Worm (Caenorhabditis elegans) whole organism, midembryonic: Measurements from ENCODE around the gene unc-97.

Source experiments
- T22C8.4 ChIP-seq: fragments of 200-800 bp; sonication (Bioruptor generic); IDR thresholded peaks from 2 replicates; pipeline ENCODE4 v1.3.6; 2022; ENCODE audit warnings: missing genetic modification characterization, missing compliant biosample characterization
- cog-1 ChIP-seq: sonication (generic microtip); optimal IDR thresholded peaks from 2 replicates; lab custom pipeline; 2016; ENCODE audit warnings: missing genetic modification characterization, missing compliant biosample characterization
- flt-1 ChIP-seq: fragments of 200-800 bp; sonication (Bioruptor generic); IDR thresholded peaks from 2 replicates; pipeline ENCODE4 v1.3.6; 2022; ENCODE audit warnings: missing genetic modification characterization, missing compliant biosample characterization
- klf-2 ChIP-seq: fragments of 200-800 bp; sonication (Bioruptor generic); conservative IDR thresholded peaks from 2 replicates; pipeline ENCODE4 v1.3.6; 2022; ENCODE audit warnings: missing genetic modification reagents, missing genetic modification characterization, missing compliant biosample characterization
- med-1 ChIP-seq: sonication (generic microtip); optimal IDR thresholded peaks from 2 replicates; lab custom pipeline; 2017; ENCODE audit warnings: missing genetic modification characterization, mild to moderate bottlenecking, missing compliant biosample characterization, antibody characterized with exemption, missing genetic modification reagents; ENCODE audit not compliant: insufficient read depth
- ref-1 ChIP-seq: fragments of 200-800 bp; sonication (Bioruptor generic); conservative IDR thresholded peaks from 2 replicates; pipeline ENCODE4 v1.3.6; 2022; ENCODE audit warnings: missing genetic modification reagents, missing genetic modification characterization, missing compliant biosample characterization
- tab-1 ChIP-seq: fragments of 200-800 bp; sonication (Bioruptor generic); IDR thresholded peaks from 2 replicates; pipeline ENCODE4 v1.3.6; 2022; ENCODE audit warnings: missing genetic modification characterization, missing compliant biosample characterization
- ztf-23 ChIP-seq: fragments of 200-800 bp; sonication (Bioruptor generic); IDR thresholded peaks from 2 replicates; pipeline ENCODE4 v1.3.6; 2022; ENCODE audit warnings: missing genetic modification reagents, missing genetic modification characterization, missing compliant biosample characterization
- ztf-29 ChIP-seq: fragments of 200-800 bp; sonication (Bioruptor generic); IDR thresholded peaks from 2 replicates; pipeline ENCODE4 v1.3.6; 2022; ENCODE audit warnings: missing genetic modification reagents, missing genetic modification characterization, missing compliant biosample characterization

unc-97 gene

ce11 chrX:5592517-5593183 lies at the start of gene unc-97:
unc-97 (plus strand) TSS chrX:5593133.
- TF ChIP-seq flt-1 (GFP tag; lab: Robert Waterston, UW), result peak; percentile 32; the same call in 1 of the 2 replicates
- no peak for TF ChIP-seq ztf-23 (GFP tag; lab: Robert Waterston, UW)

- TF ChIP-seq cog-1 (no peak), med-1 (GFP tag; lab: Kevin White, UChicago) (no peak), ztf-29 (no peak), ref-1 (GFP tag; lab: Robert Waterston, UW) (no peak), klf-2 (GFP tag; lab: Robert Waterston, UW) (no peak), flt-1 (GFP tag; lab: Robert Waterston, UW) (no peak), tab-1 (GFP tag; lab: Robert Waterston, UW) (no peak), ztf-23 (GFP tag; lab: Robert Waterston, UW) (no peak), T22C8.4 (no peak)
Observed at ce11 chrX:5543651-5544050, 49.3 kb upstream of the unc-97 start, which contains the start of gene C54G7.1. C54G7.1 (plus strand) TSS chrX:5543951.

- TF ChIP-seq med-1 (GFP tag; lab: Kevin White, UChicago), result no peak
- no peak for TF ChIP-seq klf-2 (GFP tag; lab: Robert Waterston, UW)
- no peak for TF ChIP-seq ztf-29
- TF ChIP-seq ztf-23 (GFP tag; lab: Robert Waterston, UW), result no peak
Observed at ce11 chrX:5547828-5548227, 45.1 kb upstream of the unc-97 start.

ce11 chrX:5552652-5553051 lies 40.3 kb upstream of the unc-97 start, which contains the start of gene ifta-1:
ifta-1 (minus strand) TSS chrX:5552752.
- TF ChIP-seq tab-1 (GFP tag; lab: Robert Waterston, UW) (no peak), flt-1 (GFP tag; lab: Robert Waterston, UW) (no peak), med-1 (GFP tag; lab: Kevin White, UChicago) (no peak)

ce11 chrX:5555055-5555629 lies 37.8 kb upstream of the unc-97 start:
- TF ChIP-seq T22C8.4, result no peak
- no peak for TF ChIP-seq ztf-23 (GFP tag; lab: Robert Waterston, UW)
- TF ChIP-seq ref-1 (GFP tag; lab: Robert Waterston, UW), result no peak
- no peak for TF ChIP-seq cog-1
- TF ChIP-seq flt-1 (GFP tag; lab: Robert Waterston, UW), result no peak
- no peak for TF ChIP-seq ztf-29
- TF ChIP-seq klf-2 (GFP tag; lab: Robert Waterston, UW), result no peak

- no peak for TF ChIP-seq tab-1 (GFP tag; lab: Robert Waterston, UW)
- TF ChIP-seq klf-2 (GFP tag; lab: Robert Waterston, UW), result no peak
- no peak for TF ChIP-seq med-1 (GFP tag; lab: Kevin White, UChicago)
- TF ChIP-seq ref-1 (GFP tag; lab: Robert Waterston, UW), result no peak
- no peak for TF ChIP-seq flt-1 (GFP tag; lab: Robert Waterston, UW)
- no peak for TF ChIP-seq T22C8.4
- no peak for TF ChIP-seq ztf-23 (GFP tag; lab: Robert Waterston, UW)
- TF ChIP-seq cog-1, result no peak
- no peak for TF ChIP-seq ztf-29
Observed at ce11 chrX:5557966-5558365, 35.0 kb upstream of the unc-97 start, which contains the start of gene C38C5.1. C38C5.1 (plus strand) TSS chrX:5558055.

- TF ChIP-seq flt-1 (GFP tag; lab: Robert Waterston, UW) (no peak), ref-1 (GFP tag; lab: Robert Waterston, UW) (no peak), ztf-23 (GFP tag; lab: Robert Waterston, UW) (no peak), cog-1 (no peak), T22C8.4 (no peak)
Observed at ce11 chrX:5565478-5565877, 27.5 kb upstream of the unc-97 start.

ce11 chrX:5567454-5567853 lies 25.5 kb upstream of the unc-97 start, which contains the start of gene mec-2:
mec-2 (plus strand) TSS chrX:5567754.
- TF ChIP-seq flt-1 (GFP tag; lab: Robert Waterston, UW) (no peak), ztf-29 (no peak), med-1 (GFP tag; lab: Kevin White, UChicago) (no peak), ztf-23 (GFP tag; lab: Robert Waterston, UW) (no peak), ref-1 (GFP tag; lab: Robert Waterston, UW) (no peak), cog-1 (no peak), T22C8.4 (no peak), tab-1 (GFP tag; lab: Robert Waterston, UW) (no peak), klf-2 (GFP tag; lab: Robert Waterston, UW) (no peak)

ce11 chrX:5572638-5573037 lies 20.3 kb upstream of the unc-97 start:
- TF ChIP-seq ref-1 (GFP tag; lab: Robert Waterston, UW), result no peak
- TF ChIP-seq ztf-23 (GFP tag; lab: Robert Waterston, UW), result no peak
- TF ChIP-seq cog-1, result no peak
- TF ChIP-seq flt-1 (GFP tag; lab: Robert Waterston, UW), result no peak
- TF ChIP-seq T22C8.4, result no peak
- no peak for TF ChIP-seq ztf-29

ce11 chrX:5579714-5580265 lies 13.1 kb upstream of the unc-97 start:
- TF ChIP-seq flt-1 (GFP tag; lab: Robert Waterston, UW) (no peak), klf-2 (GFP tag; lab: Robert Waterston, UW) (no peak), cog-1 (no peak), ztf-29 (no peak), tab-1 (GFP tag; lab: Robert Waterston, UW) (no peak), med-1 (GFP tag; lab: Kevin White, UChicago) (no peak), T22C8.4 (no peak)
